Fruit fly (Drosophila melanogaster): Measurements from ENCODE around the gene firl.

Gene firl

dm6 chr2L:12046856-12047230 is 19.7 kb downstream of the firl start:
- no peak for TF ChIP-seq CTCF (optimal IDR thresholded peaks at IDR 0.05)
- TF ChIP-seq CG8478 (optimal IDR thresholded peaks at IDR 0.05), result no peak

dm6 chr2L:12045941-12046855 is 20.4 kb downstream of the firl start, which contains the start of gene CG6770:
Gene CG6770 (minus strand): TSS chr2L:12046118.
- TF ChIP-seq CTCF (optimal IDR thresholded peaks at IDR 0.05) (no peak), CG8478 (optimal IDR thresholded peaks at IDR 0.05) (no peak)

DNA sequence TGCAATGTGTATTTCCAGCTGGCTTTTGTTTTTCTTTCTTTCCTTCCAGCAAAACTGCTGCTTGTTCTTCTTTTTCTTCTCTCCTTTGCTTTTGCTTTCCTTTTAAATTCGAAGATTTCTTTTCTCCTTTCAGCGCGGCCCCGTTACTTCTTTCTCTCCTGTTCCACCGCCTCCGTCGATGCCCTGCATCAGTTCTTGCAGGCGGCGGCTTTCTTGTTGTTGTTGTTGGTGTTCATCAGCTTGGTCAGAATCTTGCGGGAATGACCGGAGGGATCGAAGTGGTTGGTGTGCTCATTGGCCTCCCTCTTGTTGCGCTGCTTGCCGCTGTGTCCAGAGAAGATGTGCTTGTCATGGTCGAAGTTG is 21.0 kb downstream of the firl start:
- TF ChIP-seq CG8478 (optimal IDR thresholded peaks at IDR 0.05), result no peak
- TF ChIP-seq CTCF (optimal IDR thresholded peaks at IDR 0.05), result no peak

dm6 chr2L:12044613-12045350 is 21.8 kb downstream of the firl start, which contains the start of gene CG6785:
Gene CG6785 (minus strand): TSS chr2L:12045200.
- TF ChIP-seq CG8478 (optimal IDR thresholded peaks at IDR 0.05) (no peak), CTCF (optimal IDR thresholded peaks at IDR 0.05) (no peak)

DNA sequence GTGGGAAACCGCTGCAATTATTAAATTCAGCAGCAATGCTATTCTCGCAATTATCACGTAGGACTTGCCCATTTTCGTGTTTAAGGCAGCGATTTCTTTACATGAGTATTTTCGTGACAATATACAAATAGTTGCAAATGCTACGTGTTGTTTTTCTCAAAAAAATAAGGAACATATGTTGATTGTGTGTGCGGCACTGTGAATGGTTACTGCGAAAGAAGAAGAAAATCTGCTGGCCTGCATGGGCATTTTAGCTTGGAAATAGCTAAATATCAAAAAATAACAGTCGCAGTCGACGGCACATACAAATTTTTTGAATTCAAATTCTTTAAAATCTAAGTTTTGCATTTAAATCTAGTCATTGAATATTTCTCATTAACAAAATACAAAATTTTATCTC is 26.1 kb downstream of the firl start, which contains the start of gene CG6766:
CG6766 (minus strand) TSS at position 180 of the 400 bp plus-strand sequence.
- TF ChIP-seq CG8478 (optimal IDR thresholded peaks at IDR 0.05), result no peak
- no peak for TF ChIP-seq CTCF (optimal IDR thresholded peaks at IDR 0.05)

dm6 chr2L:12038177-12038581 is 28.4 kb downstream of the firl start, which contains the start of gene Tom70:
Gene Tom70 (minus strand): TSS chr2L:12038511.
- TF ChIP-seq CTCF (optimal IDR thresholded peaks at IDR 0.05) (no peak), CG8478 (optimal IDR thresholded peaks at IDR 0.05) (no peak)

DNA sequence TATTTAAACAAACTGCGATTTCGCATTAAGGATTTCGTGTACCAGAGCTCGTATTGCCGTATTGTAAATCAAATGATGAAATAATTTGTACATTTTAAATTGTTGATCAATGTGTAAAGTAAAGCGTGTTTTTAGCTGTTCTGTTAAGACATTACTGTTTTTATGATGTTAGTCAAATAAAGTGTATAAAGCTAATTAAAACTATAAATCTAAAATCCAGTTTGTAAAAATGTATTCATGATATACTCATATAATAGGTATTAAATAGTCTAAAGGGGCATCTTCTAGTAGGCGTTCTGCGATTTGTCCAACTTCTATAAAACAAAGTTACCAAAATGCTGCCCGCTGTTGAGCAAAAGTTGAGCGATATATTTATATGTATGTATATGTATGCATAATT is 32.7 kb downstream of the firl start, which contains the start of gene CG18788:
CG18788 (plus strand) TSS at position 301 of the 400 bp plus-strand sequence.
- TF ChIP-seq CTCF (optimal IDR thresholded peaks at IDR 0.05) (no peak), CG8478 (optimal IDR thresholded peaks at IDR 0.05) (no peak)

dm6 chr2L:12030552-12031131 is 35.9 kb downstream of the firl start:
- no peak for TF ChIP-seq CTCF (optimal IDR thresholded peaks at IDR 0.05)
- no peak for TF ChIP-seq CG8478 (optimal IDR thresholded peaks at IDR 0.05)

DNA sequence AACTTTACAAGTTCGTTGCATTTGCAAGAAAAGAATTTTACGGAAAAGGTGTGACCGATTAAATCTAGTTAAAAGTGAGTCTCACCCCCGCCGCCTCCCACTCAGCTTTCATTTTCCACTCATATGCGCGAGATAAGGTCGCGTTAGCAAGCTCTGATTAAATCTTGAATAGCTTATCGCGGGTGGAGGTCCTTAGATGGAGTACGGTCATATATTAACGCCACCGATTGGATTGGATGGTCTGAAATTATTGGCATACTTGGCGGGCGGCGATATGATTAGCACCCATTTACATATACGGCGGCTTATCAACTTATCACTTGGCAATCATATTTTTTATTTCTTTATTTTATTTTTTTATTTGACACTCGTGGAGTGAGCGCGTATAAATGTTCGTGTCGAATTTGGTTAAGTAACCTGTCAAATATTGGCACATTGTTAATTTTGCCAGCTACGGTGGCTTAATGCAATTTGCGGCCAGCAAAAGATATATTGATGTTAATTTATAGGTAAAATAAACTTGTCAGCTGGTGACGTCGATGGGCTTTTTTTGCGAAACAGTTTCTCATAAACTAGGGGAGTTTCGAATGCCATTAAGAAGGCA is 36.9 kb downstream of the firl start:
- no peak for TF ChIP-seq CTCF (optimal IDR thresholded peaks at IDR 0.05)
- no peak for TF ChIP-seq CG8478 (optimal IDR thresholded peaks at IDR 0.05)

- TF ChIP-seq CTCF (optimal IDR thresholded peaks at IDR 0.05), result no peak
- TF ChIP-seq CG8478 (optimal IDR thresholded peaks at IDR 0.05), result no peak
Observed at dm6 chr2L:12028808-12029207, 37.8 kb downstream of the firl start.

- TF ChIP-seq CG8478 (optimal IDR thresholded peaks at IDR 0.05) (no peak), CTCF (optimal IDR thresholded peaks at IDR 0.05) (no peak)
Observed at dm6 chr2L:12028102-12028501, 38.5 kb downstream of the firl start.

- no peak for TF ChIP-seq CG8478 (optimal IDR thresholded peaks at IDR 0.05)
- no peak for TF ChIP-seq CTCF (optimal IDR thresholded peaks at IDR 0.05)
Observed at dm6 chr2L:12027435-12027834, 39.1 kb downstream of the firl start, which contains the start of gene dmGlut. Gene dmGlut (plus strand): TSS chr2L:12027438.

DNA sequence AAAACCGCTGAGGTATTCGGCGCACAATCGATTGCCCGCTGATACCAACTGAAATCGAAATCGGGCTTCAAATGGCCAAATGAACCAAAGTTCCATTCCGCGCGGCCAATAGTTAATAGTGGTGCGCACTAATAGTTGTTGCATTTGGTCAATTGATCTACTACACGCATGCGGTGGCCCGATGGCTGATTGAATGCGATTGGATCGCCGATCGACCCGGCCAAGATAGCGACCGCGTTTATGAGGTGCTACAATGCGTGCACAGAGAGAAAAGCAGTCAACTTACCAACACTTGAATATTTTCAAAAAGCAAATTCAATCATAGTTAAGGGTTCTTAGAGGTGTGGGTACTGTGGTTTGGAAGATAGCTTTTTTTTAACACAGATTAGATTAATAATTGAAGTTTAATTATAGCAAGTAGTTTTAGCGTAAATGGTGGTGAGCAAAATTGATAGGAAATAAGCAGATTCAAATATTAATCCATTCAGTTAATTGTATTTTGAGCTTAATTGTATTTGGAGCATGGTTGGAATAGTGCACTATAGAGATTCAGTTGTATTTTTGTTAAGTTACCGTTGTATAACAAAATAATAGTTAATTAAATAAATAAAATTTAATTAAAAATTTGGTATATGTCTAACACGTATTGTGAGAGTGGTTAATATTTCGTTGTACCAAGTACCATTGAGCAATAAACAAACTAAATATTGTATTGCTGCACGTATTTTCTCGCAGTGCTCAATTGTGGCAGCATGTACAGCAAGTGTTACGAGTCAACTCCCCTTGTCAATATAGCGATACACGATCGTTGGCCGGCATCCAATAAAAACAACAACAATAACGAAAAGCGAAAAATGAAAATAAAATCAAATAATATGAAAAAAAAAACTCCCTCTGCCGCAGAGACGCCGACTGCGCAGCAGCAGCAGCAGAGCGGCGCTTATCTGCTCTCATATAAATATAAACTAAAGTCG is 39.8 kb downstream of the firl start:
- TF ChIP-seq CG8478 (optimal IDR thresholded peaks at IDR 0.05) (no peak), CTCF (optimal IDR thresholded peaks at IDR 0.05) (no peak)

DNA sequence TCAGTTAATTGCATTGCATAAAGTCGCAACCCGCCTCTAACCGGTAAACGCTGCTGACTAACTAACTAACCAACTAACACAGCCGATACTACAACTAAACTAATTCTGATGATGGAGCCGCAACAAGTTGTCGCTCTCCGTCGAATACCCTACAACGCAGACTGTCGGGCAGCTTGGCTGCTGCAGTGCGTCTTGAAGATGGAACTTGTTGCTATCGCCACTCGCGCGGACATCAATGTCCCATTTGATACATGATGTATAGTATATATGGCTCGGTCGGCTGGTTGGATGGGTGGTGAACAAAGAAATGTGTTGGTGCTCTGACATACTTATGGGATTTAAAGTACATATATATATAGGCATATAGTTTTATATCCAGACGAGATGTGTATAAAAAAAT is 41.1 kb downstream of the firl start:
- TF ChIP-seq CTCF (optimal IDR thresholded peaks at IDR 0.05), result no peak
- TF ChIP-seq CG8478 (optimal IDR thresholded peaks at IDR 0.05), result no peak

Data from S2 (cell line).